Worm (Caenorhabditis elegans) whole organism, early embryonic: ENCODE results near the gene col-126.

Source experiments
- aly-1 ChIP-seq: sonication (generic microtip); optimal IDR thresholded peaks from 2 replicates; lab custom pipeline; 2016; ENCODE audit warnings: missing genetic modification characterization, missing compliant biosample characterization
- ama-1 ChIP-seq: fragments of 150-350 bp; optimal IDR thresholded peaks from 2 replicates; lab custom pipeline; 2014
- ceh-13 ChIP-seq: fragments of 200-800 bp; sonication (Bioruptor generic); optimal IDR thresholded peaks from 2 replicates; lab custom pipeline; 2018; ENCODE audit warnings: mild to moderate bottlenecking, missing genetic modification characterization, missing compliant biosample characterization
- ets-7 ChIP-seq: sonication (generic microtip); optimal IDR thresholded peaks from 2 replicates; lab custom pipeline; 2016; ENCODE audit warnings: missing genotype, missing genetic modification characterization, missing compliant biosample characterization
- flt-1 ChIP-seq: fragments of 200-800 bp; sonication (Bioruptor generic); IDR thresholded peaks from 2 replicates; pipeline ENCODE4 v1.3.6; 2022; ENCODE audit warnings: missing genetic modification characterization, missing compliant biosample characterization
- pes-1 ChIP-seq: fragments of 200-800 bp; sonication (Bioruptor generic); IDR thresholded peaks from 2 replicates; pipeline ENCODE4 v1.3.6; 2022; ENCODE audit warnings: missing genetic modification reagents, missing genetic modification characterization, missing compliant biosample characterization
- scrt-1 ChIP-seq: fragments of 200-800 bp; sonication (Bioruptor generic); IDR thresholded peaks from 2 replicates; pipeline ENCODE4 v1.3.6; 2022; ENCODE audit warnings: missing genetic modification characterization, missing compliant biosample characterization
- tbx-11 ChIP-seq: fragments of 200-800 bp; sonication (Bioruptor generic); IDR thresholded peaks from 2 replicates; pipeline ENCODE4 v1.3.6; 2022; ENCODE audit warnings: missing genetic modification characterization, missing compliant biosample characterization
- tbx-37 ChIP-seq: fragments of 200-800 bp; sonication (Bioruptor generic); conservative IDR thresholded peaks from 2 replicates; pipeline ENCODE4 v1.3.6; 2022; ENCODE audit warnings: missing genetic modification reagents, missing genetic modification characterization, missing compliant biosample characterization
- tra-4 ChIP-seq: sonication (generic microtip); optimal IDR thresholded peaks from 2 replicates; lab custom pipeline; 2017; ENCODE audit warnings: missing genetic modification characterization, missing compliant biosample characterization

DNA sequence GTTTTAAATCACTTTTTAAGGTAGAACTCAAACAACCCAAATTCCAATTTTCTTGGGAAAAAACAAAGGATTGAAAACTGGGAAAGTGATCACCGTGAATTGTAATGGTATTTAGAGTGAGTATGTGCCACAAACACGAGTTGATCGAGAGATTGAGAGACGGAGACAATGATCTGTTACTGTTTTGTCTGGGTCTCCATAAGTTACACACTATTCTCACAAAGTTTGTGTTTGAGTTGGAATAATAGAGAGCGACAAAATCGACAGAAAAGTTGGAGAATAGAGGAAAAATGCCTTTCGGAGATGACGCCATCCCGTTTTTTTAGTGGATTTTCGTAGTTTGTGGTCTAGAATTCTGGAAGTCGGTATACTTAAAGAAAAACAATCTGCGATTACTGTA lies 8.1 kb downstream of the col-126 start, which contains the start of gene nhr-7:
- TF ChIP-seq ama-1 (no peak), tbx-37 (GFP tag; lab: Robert Waterston, UW) (no peak), ets-7 (tag; lab: Kevin White, UChicago) (no peak), aly-1 (no peak), pes-1 (GFP tag; lab: Robert Waterston, UW) (no peak), flt-1 (GFP tag; lab: Robert Waterston, UW) (no peak), ceh-13 (no peak), tra-4 (tag; lab: Kevin White, UChicago) (no peak), scrt-1 (GFP tag; lab: Robert Waterston, UW) (no peak), tbx-11 (GFP tag; lab: Robert Waterston, UW) (no peak)
